Worm (Caenorhabditis elegans) whole organism, early embryonic: ENCODE data around the gene gphr-2.

Experiments used
- ama-1 ChIP-seq: fragments of 150-350 bp; optimal IDR thresholded peaks from 2 replicates; lab custom pipeline; 2014
- hmg-4 ChIP-seq: fragments of 200-800 bp; sonication (Bioruptor generic); optimal IDR thresholded peaks from 2 replicates; lab custom pipeline; 2018; ENCODE audit warnings: mild to moderate bottlenecking, missing genetic modification characterization, missing compliant biosample characterization
- hnd-1 ChIP-seq: sonication (generic microtip); optimal IDR thresholded peaks from 2 replicates; lab custom pipeline; 2016; ENCODE audit warnings: missing genetic modification characterization, missing compliant biosample characterization

DNA sequence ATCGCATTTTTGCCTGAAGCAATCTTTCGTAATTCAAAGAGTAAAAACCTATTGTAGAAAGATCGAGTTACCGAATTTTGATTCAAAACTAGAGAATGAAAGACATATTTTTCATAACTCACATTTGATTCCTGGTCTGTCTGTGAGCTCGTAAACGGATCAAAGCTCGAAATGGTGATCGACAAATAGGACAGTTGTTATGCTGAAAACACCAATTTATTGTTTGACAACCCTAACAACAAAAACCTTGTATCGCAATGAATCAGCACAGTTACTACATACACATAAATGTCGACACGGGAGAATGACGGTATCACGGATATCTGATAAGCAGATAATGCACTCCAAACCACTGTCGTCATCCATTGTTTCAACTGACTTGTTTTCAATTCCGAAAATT lies 2.1 kb upstream of the gphr-2 start:
- no peak for TF ChIP-seq hnd-1 (tag; lab: Kevin White, UChicago)
- no peak for TF ChIP-seq ama-1 (lab: Kevin White, UChicago)
- TF ChIP-seq hmg-4 (GFP tag; lab: Kevin White, UChicago), result no peak
